Fruit fly (Drosophila melanogaster) whole organism, embryonic: ENCODE results near the gene Prosalpha6.

Experiments used
- Ada2b ChIP-seq: fragments of 200-800 bp; sonication (Bioruptor generic); IDR thresholded peaks from 2 replicates; pipeline ENCODE4 v1.3.6; 2022; ENCODE audit warnings: missing biosample characterization, missing genetic modification characterization
- Atf-2 ChIP-seq: fragments of 200-800 bp; sonication (Bioruptor generic); optimal IDR thresholded peaks from 2 replicates; lab custom pipeline; 2016; ENCODE audit warnings: missing biosample characterization, missing genetic modification characterization
- CG12236 ChIP-seq: fragments of 200-800 bp; sonication (Bioruptor generic); optimal IDR thresholded peaks from 2 replicates; lab custom pipeline; 2016; ENCODE audit warnings: missing biosample characterization, missing genetic modification characterization
- CG1233 ChIP-seq: fragments of 200-800 bp; sonication (Bioruptor generic); optimal IDR thresholded peaks from 4 replicates; lab custom pipeline; 2018; ENCODE audit warnings: missing biosample characterization, mild to moderate bottlenecking, missing genetic modification characterization
- CG13296 ChIP-seq: fragments of 200-800 bp; sonication (Bioruptor generic); optimal IDR thresholded peaks from 3 replicates; lab custom pipeline; 2018; ENCODE audit warnings: missing biosample characterization, mild to moderate bottlenecking, missing genetic modification characterization
- CG13624 ChIP-seq: fragments of 200-800 bp; sonication (Bioruptor generic); optimal IDR thresholded peaks from 2 replicates; lab custom pipeline; 2016; ENCODE audit warnings: missing biosample characterization, missing genetic modification characterization
- CG14667 ChIP-seq: fragments of 200-800 bp; sonication (Bioruptor generic); IDR thresholded peaks from 2 replicates; pipeline ENCODE4 v1.3.6; 2022; ENCODE audit warnings: missing biosample characterization, missing genetic modification characterization
- CG15011 ChIP-seq: fragments of 200-800 bp; sonication (Bioruptor generic); optimal IDR thresholded peaks from 3 replicates; lab custom pipeline; 2018; ENCODE audit warnings: missing biosample characterization, mild to moderate bottlenecking, missing genetic modification characterization
- CG1647 ChIP-seq: fragments of 200-800 bp; sonication (Bioruptor generic); optimal IDR thresholded peaks from 3 replicates; lab custom pipeline; 2016; ENCODE audit warnings: missing biosample characterization, missing genetic modification characterization
- CG17612 ChIP-seq: fragments of 200-800 bp; sonication (Bioruptor generic); IDR thresholded peaks from 2 replicates; pipeline ENCODE4 v1.3.6; 2022; ENCODE audit warnings: missing biosample characterization, missing genetic modification characterization
- CG17829 ChIP-seq: fragments of 200-800 bp; optimal IDR thresholded peaks from 2 replicates; lab custom pipeline; 2019; ENCODE audit warnings: missing biosample characterization, mild to moderate bottlenecking, missing genetic modification characterization, moderate library complexity
- CG18262 ChIP-seq: fragments of 200-800 bp; optimal IDR thresholded peaks from 3 replicates; lab custom pipeline; 2019; ENCODE audit warnings: missing biosample characterization, mild to moderate bottlenecking, missing genetic modification characterization, moderate library complexity
- CG18619 ChIP-seq: fragments of 200-800 bp; sonication (Bioruptor generic); optimal IDR thresholded peaks from 3 replicates; lab custom pipeline; 2017; ENCODE audit warnings: missing biosample characterization, mild to moderate bottlenecking, missing genetic modification characterization
- CG2678 ChIP-seq: fragments of 200-800 bp; sonication (Bioruptor generic); optimal IDR thresholded peaks from 3 replicates; lab custom pipeline; 2019; ENCODE audit warnings: missing biosample characterization, mild to moderate bottlenecking, missing genetic modification characterization, moderate library complexity
- CG30020 ChIP-seq: fragments of 200-800 bp; optimal IDR thresholded peaks from 2 replicates; lab custom pipeline; 2019; ENCODE audit warnings: missing biosample characterization, mild to moderate bottlenecking, missing genetic modification characterization, moderate library complexity
- CG31441 ChIP-seq: fragments of 200-800 bp; sonication (Bioruptor generic); IDR thresholded peaks from 2 replicates; pipeline ENCODE4 v1.3.6; 2022; ENCODE audit warnings: missing biosample characterization, missing genetic modification characterization
- CG34224 ChIP-seq: fragments of 200-800 bp; sonication (Bioruptor generic); IDR thresholded peaks from 3 replicates; pipeline ENCODE4 v1.3.6; 2022; ENCODE audit warnings: missing biosample characterization, missing genetic modification characterization; ENCODE audit not compliant: partially characterized antibody
- CG4328 ChIP-seq: fragments of 200-800 bp; sonication (Bioruptor generic); optimal IDR thresholded peaks from 3 replicates; lab custom pipeline; 2017; ENCODE audit warnings: missing biosample characterization, missing genetic modification reagents, missing genetic modification characterization
- CG7987 ChIP-seq: fragments of 200-800 bp; sonication (Bioruptor generic); optimal IDR thresholded peaks from 2 replicates; lab custom pipeline; 2018; ENCODE audit warnings: missing biosample characterization, mild to moderate bottlenecking, missing genetic modification characterization, moderate library complexity
- CG8089 ChIP-seq: fragments of 200-800 bp; sonication (Bioruptor generic); optimal IDR thresholded peaks from 3 replicates; lab custom pipeline; 2016; ENCODE audit warnings: missing biosample characterization, missing genetic modification characterization
- CkIIα-i1 ChIP-seq: fragments of 200-800 bp; sonication (Bioruptor generic); IDR thresholded peaks from 2 replicates; pipeline ENCODE4 v1.3.6; 2022; ENCODE audit warnings: missing biosample characterization, missing genetic modification characterization
- Fer1 ChIP-seq: fragments of 200-800 bp; sonication (Bioruptor generic); optimal IDR thresholded peaks from 2 replicates; lab custom pipeline; 2017; ENCODE audit warnings: missing biosample characterization, mild to moderate bottlenecking, missing genetic modification characterization
- Gsc ChIP-seq: fragments of 200-800 bp; sonication (Bioruptor generic); IDR thresholded peaks from 2 replicates; pipeline ENCODE4 v1.3.6; 2022; ENCODE audit warnings: missing biosample characterization, missing genetic modification characterization
- H2.0 ChIP-seq: fragments of 200-800 bp; sonication (Bioruptor generic); IDR thresholded peaks from 2 replicates; pipeline ENCODE4 v1.3.6; 2022; ENCODE audit warnings: missing biosample characterization, missing genetic modification characterization
- Hand ChIP-seq: fragments of 200-800 bp; sonication (Bioruptor generic); optimal IDR thresholded peaks from 2 replicates; lab custom pipeline; 2017; ENCODE audit warnings: mild to moderate bottlenecking, missing biosample characterization, missing genetic modification reagents, missing genetic modification characterization
- Hey ChIP-seq: fragments of 200-800 bp; sonication (Bioruptor generic); optimal IDR thresholded peaks from 3 replicates; lab custom pipeline; 2018; ENCODE audit warnings: missing biosample characterization, mild to moderate bottlenecking, missing genetic modification characterization
- Hr3 ChIP-seq: fragments of 200-800 bp; sonication (Bioruptor generic); optimal IDR thresholded peaks from 3 replicates; lab custom pipeline; 2016; ENCODE audit warnings: missing biosample characterization, missing genetic modification characterization
- Hsf ChIP-seq: fragments of 200-800 bp; sonication (Bioruptor generic); optimal IDR thresholded peaks from 3 replicates; lab custom pipeline; 2016; ENCODE audit warnings: missing biosample characterization, missing genetic modification characterization
- Lim3 ChIP-seq: fragments of 200-800 bp; sonication (Bioruptor generic); IDR thresholded peaks from 2 replicates; pipeline ENCODE4 v1.3.6; 2022; ENCODE audit warnings: missing biosample characterization, missing genetic modification characterization
- Lpt ChIP-seq: fragments of >200 bp; optimal IDR thresholded peaks from 2 replicates; lab custom pipeline; 2018; ENCODE audit warnings: missing biosample characterization, missing genetic modification characterization
- MBD-R2 ChIP-seq: fragments of 200-800 bp; sonication (Bioruptor generic); IDR thresholded peaks from 2 replicates; pipeline ENCODE4 v1.3.6; 2022; ENCODE audit warnings: missing biosample characterization, missing genetic modification characterization
- MESR4 ChIP-seq: fragments of 200-800 bp; sonication (Bioruptor generic); optimal IDR thresholded peaks from 2 replicates; lab custom pipeline; 2018; ENCODE audit warnings: missing biosample characterization, mild to moderate bottlenecking, missing genetic modification characterization, moderate library complexity
- NC2α ChIP-seq: fragments of 200-800 bp; sonication (Bioruptor generic); optimal IDR thresholded peaks from 2 replicates; lab custom pipeline; 2016; ENCODE audit warnings: missing biosample characterization, missing genetic modification characterization
- Opbp ChIP-seq: fragments of 200-800 bp; sonication (Bioruptor generic); IDR thresholded peaks from 3 replicates; pipeline ENCODE4 v1.3.6; 2022; ENCODE audit warnings: missing biosample characterization, missing genetic modification characterization; ENCODE audit not compliant: partially characterized antibody
- Xrp1 ChIP-seq: fragments of 200-800 bp; sonication (Bioruptor generic); IDR thresholded peaks from 2 replicates; pipeline ENCODE4 v1.3.6; 2022; ENCODE audit warnings: missing biosample characterization, missing genetic modification characterization
- ash1 ChIP-seq: fragments of 200-800 bp; sonication (Bioruptor generic); optimal IDR thresholded peaks from 2 replicates; lab custom pipeline; 2018; ENCODE audit warnings: missing biosample characterization, mild to moderate bottlenecking, missing genetic modification characterization
- gcm2 ChIP-seq: fragments of 200-800 bp; sonication (Bioruptor generic); optimal IDR thresholded peaks from 2 replicates; lab custom pipeline; 2016; ENCODE audit warnings: missing biosample characterization, missing genetic modification characterization
- gfzf ChIP-seq: fragments of 200-800 bp; sonication (Bioruptor generic); optimal IDR thresholded peaks from 2 replicates; lab custom pipeline; 2016; ENCODE audit warnings: missing biosample characterization, mild to moderate bottlenecking, missing genetic modification characterization, moderate library complexity
- hkb ChIP-seq, 2 experiments: fragments of 200-800 bp in 1 of 2; fragments of >200 bp in 1 of 2; sonication (Bioruptor generic) in 1 of 2; IDR thresholded peaks in 1 of 2; optimal IDR thresholded peaks in 1 of 2; 2 replicates each; pipeline versions ENCODE4 v1.3.6 to Lab custom; 2017 to 2022; ENCODE audit warnings: missing biosample characterization in 1 of 2, missing genetic modification characterization in 1 of 2
- ind ChIP-seq: fragments of 200-800 bp; sonication (Bioruptor generic); optimal IDR thresholded peaks from 3 replicates; lab custom pipeline; 2016; ENCODE audit warnings: missing biosample characterization, missing genetic modification characterization
- lola ChIP-seq, 3 experiments: fragments of >200 bp in 2 of 3; fragments of 200-800 bp in 1 of 3; sonication (Bioruptor generic) in 1 of 3; optimal IDR thresholded peaks; 2 replicates each; lab custom pipeline; 2017 to 2019; ENCODE audit warnings: missing biosample characterization in 3 of 3, missing genetic modification characterization in 3 of 3, mild to moderate bottlenecking in 1 of 3, moderate library complexity in 1 of 3
- luna ChIP-seq: fragments of 200-800 bp; sonication (Bioruptor generic); optimal IDR thresholded peaks from 2 replicates; lab custom pipeline; 2016; ENCODE audit warnings: missing biosample characterization, missing genetic modification characterization
- nmo ChIP-seq: fragments of 200-800 bp; sonication (Bioruptor generic); optimal IDR thresholded peaks from 2 replicates; lab custom pipeline; 2018; ENCODE audit warnings: missing biosample characterization, mild to moderate bottlenecking, missing genetic modification characterization, moderate library complexity
- phol ChIP-seq: fragments of 200-800 bp; sonication (Bioruptor generic); optimal IDR thresholded peaks from 3 replicates; lab custom pipeline; 2018; ENCODE audit warnings: missing biosample characterization, mild to moderate bottlenecking, missing genetic modification characterization, moderate library complexity
- repo ChIP-seq: fragments of 200-800 bp; sonication (Bioruptor generic); optimal IDR thresholded peaks from 2 replicates; lab custom pipeline; 2016; ENCODE audit warnings: missing biosample characterization, missing genetic modification characterization
- so ChIP-seq: fragments of 200-800 bp; sonication (Bioruptor generic); IDR thresholded peaks from 3 replicates; pipeline ENCODE4 v1.3.6; 2022; ENCODE audit warnings: missing biosample characterization, missing genetic modification characterization
- tap ChIP-seq: fragments of 200-800 bp; optimal IDR thresholded peaks from 3 replicates; lab custom pipeline; 2019; ENCODE audit warnings: missing biosample characterization, mild to moderate bottlenecking, missing genetic modification characterization, moderate library complexity
- trh ChIP-seq: fragments of 200-800 bp; sonication (Bioruptor generic); optimal IDR thresholded peaks from 2 replicates; lab custom pipeline; 2016; ENCODE audit warnings: missing biosample characterization, missing genetic modification characterization
- zen2 ChIP-seq: fragments of 200-800 bp; sonication (Bioruptor generic); IDR thresholded peaks from 3 replicates; pipeline ENCODE4 v1.3.6; 2022; ENCODE audit warnings: missing biosample characterization, missing genetic modification characterization; ENCODE audit not compliant: partially characterized antibody

Gene Prosalpha6

DNA sequence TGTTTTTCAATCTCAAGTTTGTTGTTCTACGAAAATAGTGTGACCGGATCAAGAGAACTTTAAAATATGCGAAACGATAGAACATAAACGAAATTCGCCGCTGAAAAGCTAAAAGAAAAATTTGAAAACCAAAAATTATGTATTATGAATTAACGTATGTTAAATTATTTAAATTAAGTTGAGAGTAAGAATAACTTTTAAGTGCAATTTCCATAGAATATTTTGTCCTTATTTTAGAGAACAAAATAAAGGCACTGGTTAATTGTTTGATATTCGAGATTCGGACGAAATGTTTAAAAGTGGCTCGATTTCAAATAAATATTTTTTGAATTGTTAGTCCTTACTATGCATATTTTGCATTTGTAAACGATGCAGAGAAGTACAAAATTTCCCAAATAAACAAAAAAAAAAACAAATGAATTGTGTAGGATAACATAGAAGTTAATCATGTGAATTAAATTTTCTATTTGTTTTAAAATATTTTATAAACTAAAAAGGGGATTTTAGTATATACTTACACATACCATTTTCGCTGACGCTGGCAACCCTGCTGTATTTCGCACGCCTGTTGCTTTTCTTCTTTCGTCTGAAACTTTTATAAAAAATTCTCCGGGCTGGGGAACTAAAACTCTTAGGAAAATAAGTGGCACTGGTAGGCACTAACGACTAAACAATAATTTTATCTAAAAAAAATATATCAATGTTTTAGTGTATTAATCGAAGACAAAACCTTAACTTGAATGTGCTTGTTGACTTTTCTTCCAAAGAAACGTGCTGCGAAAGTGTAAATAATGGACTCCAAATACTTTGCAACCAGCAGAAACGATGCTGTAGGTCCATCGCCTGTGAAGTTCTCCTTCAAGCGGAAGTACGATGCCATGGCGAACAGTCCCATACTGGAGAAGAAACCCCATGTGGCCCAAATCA lies 10.3 kb upstream of the Prosalpha6 start, which contains the start of the genes CG5727 and ath (continued):
- TF ChIP-seq nmo (GFP tag; lab: Kevin White, UChicago) (peak; percentile 50), luna (GFP tag; lab: Kevin White, UChicago) (no peak), so (GFP tag; lab: Robert Waterston, UW) (peak; percentile 37; the same call in 1 of the 3 replicates), CG1647 (no peak), Hand (no peak), hkb (optimal IDR thresholded peaks at IDR 0.05; lab: Kevin White, UChicago) (no peak), hkb (GFP tag; IDR thresholded peaks at IDR 0.05; lab: Robert Waterston, UW) (no peak), Hey (tag; lab: Kevin White, UChicago) (no peak), Xrp1 (GFP tag; lab: Robert Waterston, UW) (no peak), trh (no peak), CG7987 (GFP tag; lab: Kevin White, UChicago) (no peak), Fer1 (GFP tag; lab: Kevin White, UChicago) (peak; percentile 45), CG1233 (GFP tag; lab: Kevin White, UChicago) (peak; percentile 35), Gsc (GFP tag; lab: Robert Waterston, UW) (no peak), CkIIα-i1 (GFP tag; lab: Robert Waterston, UW) (no peak), CG13296 (GFP tag; lab: Kevin White, UChicago) (peak; percentile 51), NC2α (GFP tag; lab: Kevin White, UChicago) (no peak), Hsf (GFP tag; lab: Kevin White, UChicago) (no peak), Ada2b (GFP tag; lab: Robert Waterston, UW) (no peak), CG17829 (peak; percentile 3), CG18619 (GFP tag; lab: Kevin White, UChicago) (no peak), CG13624 (GFP tag; lab: Kevin White, UChicago) (no peak), zen2 (GFP tag; lab: Robert Waterston, UW) (no peak), MESR4 (peak; percentile 12), Lpt (no peak), CG34224 (GFP tag; lab: Robert Waterston, UW) (no peak), repo (no peak), phol (tag; lab: Kevin White, UChicago) (peak; percentile 28), tap (no peak), gfzf (peak; percentile 65), MBD-R2 (GFP tag; lab: Robert Waterston, UW) (peak; percentile 50; the same call in 1 of the 2 replicates), ash1 (GFP tag; lab: Kevin White, UChicago) (no peak), CG12236 (GFP tag; lab: Kevin White, UChicago) (no peak), CG18262 (tag; lab: Kevin White, UChicago) (peak; percentile 20), gcm2 (no peak), CG8089 (GFP tag; lab: Kevin White, UChicago) (no peak), lola (GFP tag; optimal IDR thresholded peaks at IDR 0.05; lab: Kevin White, UChicago) (peak in 1 of 3 experiments; percentile 40), CG4328 (GFP tag; lab: Kevin White, UChicago) (peak; percentile 11), ind (GFP tag; lab: Kevin White, UChicago) (no peak), H2.0 (GFP tag; lab: Robert Waterston, UW) (no peak), Opbp (GFP tag; lab: Robert Waterston, UW) (no peak), CG17612 (GFP tag; lab: Robert Waterston, UW) (no peak), CG31441 (no peak), CG15011 (no peak), Lim3 (no peak), Atf-2 (GFP tag; lab: Kevin White, UChicago) (no peak), CG2678 (tag; lab: Kevin White, UChicago) (no peak), CG14667 (no peak), CG30020 (tag; lab: Kevin White, UChicago) (peak; percentile 32), Hr3 (GFP tag; lab: Kevin White, UChicago) (no peak)
